Worm (Caenorhabditis elegans): Measurements from ENCODE around the gene B0222.1.

B0222.1 gene

DNA sequence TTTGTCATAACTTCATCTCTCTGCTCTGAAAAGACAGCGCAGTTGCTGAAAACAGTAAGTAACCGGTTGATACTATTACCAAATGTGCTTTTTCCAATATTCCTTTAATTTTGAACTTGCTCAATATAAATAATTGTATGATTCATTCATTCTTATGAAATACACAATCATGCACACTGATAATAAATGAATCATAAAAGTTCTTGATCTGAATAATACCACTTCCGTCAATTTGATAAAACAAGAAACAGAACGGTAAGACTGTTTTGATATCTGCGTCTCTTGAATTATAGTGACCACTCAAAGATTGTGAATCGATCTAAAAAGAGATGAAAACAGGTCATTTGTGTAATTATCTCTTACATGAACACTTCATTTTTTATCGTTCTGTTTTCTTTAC lies 7.7 kb upstream of the B0222.1 start, which contains the start of gene F21C10.4:
TSS of gene F21C10.4 (plus strand) at position 301 of the 400 bp plus-strand sequence.
- TF ChIP-seq tra-4 (tag; optimal IDR thresholded peaks at IDR 0.05): no peak
- TF ChIP-seq flt-1 (GFP tag; IDR thresholded peaks at IDR 0.05): no peak
- TF ChIP-seq hmg-4 (GFP tag; optimal IDR thresholded peaks at IDR 0.05): no peak
- TF ChIP-seq hmbx-1 (tag; optimal IDR thresholded peaks at IDR 0.05): no peak
- TF ChIP-seq B0310.2 (tag; optimal IDR thresholded peaks at IDR 0.05): no peak
- no peak for TF ChIP-seq scrt-1 (GFP tag; IDR thresholded peaks at IDR 0.05)
- no peak for TF ChIP-seq tbx-37 (GFP tag; conservative IDR thresholded peaks at IDR 0.05)
- no peak for TF ChIP-seq ceh-13 (GFP tag; optimal IDR thresholded peaks at IDR 0.05)
- no peak for TF ChIP-seq F13C5.2 (tag; optimal IDR thresholded peaks at IDR 0.05)
- TF ChIP-seq ceh-36 (tag; optimal IDR thresholded peaks at IDR 0.05): no peak
- no peak for TF ChIP-seq hnd-1 (tag; optimal IDR thresholded peaks at IDR 0.05)
- TF ChIP-seq aly-1 (tag; optimal IDR thresholded peaks at IDR 0.05): no peak
- no peak for TF ChIP-seq tbx-11 (GFP tag; IDR thresholded peaks at IDR 0.05)
- no peak for TF ChIP-seq pes-1 (GFP tag; IDR thresholded peaks at IDR 0.05)

- no peak for TF ChIP-seq aly-1 (tag; optimal IDR thresholded peaks at IDR 0.05)
- TF ChIP-seq tbx-37 (GFP tag; conservative IDR thresholded peaks at IDR 0.05): no peak
- TF ChIP-seq scrt-1 (GFP tag; IDR thresholded peaks at IDR 0.05): no peak
- no peak for TF ChIP-seq tra-4 (tag; optimal IDR thresholded peaks at IDR 0.05)
- no peak for TF ChIP-seq B0310.2 (tag; optimal IDR thresholded peaks at IDR 0.05)
- no peak for TF ChIP-seq ets-7 (tag; optimal IDR thresholded peaks at IDR 0.05)
- no peak for TF ChIP-seq ama-1 (optimal IDR thresholded peaks at IDR 0.05)
- no peak for TF ChIP-seq pes-1 (GFP tag; IDR thresholded peaks at IDR 0.05)
- TF ChIP-seq hmg-4 (GFP tag; optimal IDR thresholded peaks at IDR 0.05): no peak
- no peak for TF ChIP-seq sea-1 (GFP tag; conservative IDR thresholded peaks at IDR 0.05)
- TF ChIP-seq ceh-36 (tag; optimal IDR thresholded peaks at IDR 0.05): no peak
- TF ChIP-seq hnd-1 (tag; optimal IDR thresholded peaks at IDR 0.05): no peak
Observed at ce11 chrV:9127773-9128172, 6.3 kb upstream of the B0222.1 start, which contains the start of gene F21C10.3. F21C10.3 (plus strand) TSS chrV:9128073.

- no peak for TF ChIP-seq pes-1 (GFP tag; IDR thresholded peaks at IDR 0.05)
- no peak for TF ChIP-seq ceh-13 (GFP tag; optimal IDR thresholded peaks at IDR 0.05)
- TF ChIP-seq B0310.2 (tag; optimal IDR thresholded peaks at IDR 0.05): no peak
- no peak for TF ChIP-seq hmbx-1 (tag; optimal IDR thresholded peaks at IDR 0.05)
- TF ChIP-seq hmg-4 (GFP tag; optimal IDR thresholded peaks at IDR 0.05): no peak
- no peak for TF ChIP-seq tbx-11 (GFP tag; IDR thresholded peaks at IDR 0.05)
- no peak for TF ChIP-seq tbx-37 (GFP tag; conservative IDR thresholded peaks at IDR 0.05)
- no peak for TF ChIP-seq hnd-1 (tag; optimal IDR thresholded peaks at IDR 0.05)
- no peak for TF ChIP-seq scrt-1 (GFP tag; IDR thresholded peaks at IDR 0.05)
- TF ChIP-seq tra-4 (tag; optimal IDR thresholded peaks at IDR 0.05): no peak
- TF ChIP-seq aly-1 (tag; optimal IDR thresholded peaks at IDR 0.05): no peak
- no peak for TF ChIP-seq F13C5.2 (tag; optimal IDR thresholded peaks at IDR 0.05)
- TF ChIP-seq flt-1 (GFP tag; IDR thresholded peaks at IDR 0.05): no peak
- no peak for TF ChIP-seq ama-1 (optimal IDR thresholded peaks at IDR 0.05)
Observed at ce11 chrV:9128562-9128961, 5.5 kb upstream of the B0222.1 start.

DNA sequence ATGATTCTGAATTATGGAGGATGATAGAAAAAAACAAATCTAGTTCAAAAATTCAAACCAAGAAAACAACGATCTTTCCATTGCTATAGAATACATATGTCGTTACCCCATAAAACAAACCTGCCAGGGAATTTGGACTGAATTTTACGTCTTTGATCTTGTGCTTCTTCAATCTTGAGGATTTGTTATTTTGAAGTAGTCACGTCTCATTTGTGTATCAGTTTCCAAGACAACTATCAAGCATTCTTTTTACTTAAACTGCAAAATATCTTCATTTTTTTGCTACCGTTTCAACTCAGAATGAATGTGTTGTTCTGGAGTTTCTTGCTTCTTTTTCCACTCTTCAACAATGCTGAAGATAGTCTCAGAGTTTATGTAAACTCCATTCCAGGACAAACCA lies 3.3 kb upstream of the B0222.1 start, which contains the start of gene F21C10.19:
TSS of gene F21C10.19 (plus strand) at position 301 of the 400 bp plus-strand sequence.
- no peak for TF ChIP-seq tbx-11 (GFP tag; IDR thresholded peaks at IDR 0.05)
- no peak for TF ChIP-seq flt-1 (GFP tag; IDR thresholded peaks at IDR 0.05)

DNA sequence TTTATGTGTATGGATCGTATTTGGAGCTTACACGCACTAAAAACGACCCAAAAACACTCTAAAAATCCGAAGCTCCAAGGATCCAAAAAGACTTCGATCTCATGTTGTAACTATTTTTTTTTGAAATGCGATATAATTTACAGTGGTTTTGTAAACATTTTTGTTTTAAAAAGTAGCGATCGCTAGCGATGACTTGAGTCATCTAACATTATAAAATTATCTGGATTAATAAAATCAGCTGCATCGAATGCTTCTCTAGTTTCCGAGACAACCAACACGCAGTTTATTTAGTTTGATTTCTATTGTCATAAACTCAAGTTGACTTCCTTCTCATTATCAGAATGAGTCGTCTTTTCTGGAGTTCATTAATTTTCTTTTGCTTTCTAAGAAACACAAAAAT lies 2.0 kb upstream of the B0222.1 start, which contains the start of gene F21C10.1:
TSS of gene F21C10.1 (plus strand) at position 301 of the 400 bp plus-strand sequence.
- TF ChIP-seq flt-1 (GFP tag; IDR thresholded peaks at IDR 0.05) (no peak), aly-1 (tag; optimal IDR thresholded peaks at IDR 0.05) (no peak), hmg-4 (GFP tag; optimal IDR thresholded peaks at IDR 0.05) (no peak), pes-1 (GFP tag; IDR thresholded peaks at IDR 0.05) (no peak), sea-1 (GFP tag; conservative IDR thresholded peaks at IDR 0.05) (no peak), tbx-37 (GFP tag; conservative IDR thresholded peaks at IDR 0.05) (no peak), B0310.2 (tag; optimal IDR thresholded peaks at IDR 0.05) (no peak), scrt-1 (GFP tag; IDR thresholded peaks at IDR 0.05) (no peak), tra-4 (tag; optimal IDR thresholded peaks at IDR 0.05) (no peak), ceh-36 (tag; optimal IDR thresholded peaks at IDR 0.05) (no peak), hnd-1 (tag; optimal IDR thresholded peaks at IDR 0.05) (no peak), ceh-13 (GFP tag; optimal IDR thresholded peaks at IDR 0.05) (no peak), F13C5.2 (tag; optimal IDR thresholded peaks at IDR 0.05) (no peak), ama-1 (optimal IDR thresholded peaks at IDR 0.05) (no peak), ets-7 (tag; optimal IDR thresholded peaks at IDR 0.05) (no peak), tbx-11 (GFP tag; IDR thresholded peaks at IDR 0.05) (no peak)

DNA sequence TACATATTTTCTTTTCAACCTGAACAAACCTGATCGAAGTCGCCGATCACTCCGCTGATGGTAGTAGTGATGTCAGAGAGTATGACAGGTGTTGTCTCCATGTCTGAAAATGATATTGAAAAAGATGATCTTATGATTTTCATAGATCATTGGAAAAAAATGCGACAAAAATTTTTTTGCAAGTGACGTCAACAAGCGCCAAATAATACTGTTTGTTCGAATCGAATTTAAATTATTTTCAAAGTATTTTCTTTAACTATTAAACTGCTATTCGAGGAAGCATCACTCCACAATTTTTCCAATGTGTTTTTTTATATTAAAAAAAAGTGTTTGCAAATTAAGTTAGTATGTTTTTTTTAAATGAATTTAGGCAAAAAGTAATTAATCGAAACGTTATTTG lies 3.6 kb downstream of the B0222.1 start, which contains the start of gene pitr-2:
TSS of gene pitr-2 (minus strand) at position 101 of the 400 bp plus-strand sequence.
- TF ChIP-seq ama-1 (optimal IDR thresholded peaks at IDR 0.05) (no peak), hmg-4 (GFP tag; optimal IDR thresholded peaks at IDR 0.05) (no peak), tbx-37 (GFP tag; conservative IDR thresholded peaks at IDR 0.05) (no peak), flt-1 (GFP tag; IDR thresholded peaks at IDR 0.05) (no peak), aly-1 (tag; optimal IDR thresholded peaks at IDR 0.05) (no peak)

DNA sequence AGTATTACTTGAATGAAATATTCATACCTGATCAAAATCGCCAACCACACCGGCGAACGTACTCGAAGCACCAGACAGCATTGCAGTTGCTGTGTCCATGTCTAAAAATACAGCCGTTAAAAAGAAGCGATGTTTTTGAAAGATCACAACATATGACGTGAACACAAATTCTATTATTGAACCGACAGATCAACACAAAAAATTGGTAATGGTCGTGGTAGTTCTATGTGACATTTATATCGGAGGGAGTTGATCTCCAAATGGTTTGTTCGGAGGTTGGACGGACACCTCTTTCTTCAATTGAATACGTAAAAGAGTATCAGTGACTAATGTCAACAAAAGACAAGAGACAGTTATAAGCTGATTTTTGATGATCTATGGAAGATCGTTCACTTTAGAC lies 7.2 kb downstream of the B0222.1 start, which contains the start of gene pitr-3:
TSS of gene pitr-3 (minus strand) at position 101 of the 400 bp plus-strand sequence.
- TF ChIP-seq tbx-37 (GFP tag; conservative IDR thresholded peaks at IDR 0.05): no peak
- no peak for TF ChIP-seq ceh-13 (GFP tag; optimal IDR thresholded peaks at IDR 0.05)
- TF ChIP-seq F13C5.2 (tag; optimal IDR thresholded peaks at IDR 0.05): no peak
- TF ChIP-seq hnd-1 (tag; optimal IDR thresholded peaks at IDR 0.05): no peak
- TF ChIP-seq tra-4 (tag; optimal IDR thresholded peaks at IDR 0.05): no peak
- TF ChIP-seq sea-1 (GFP tag; conservative IDR thresholded peaks at IDR 0.05): no peak
- no peak for TF ChIP-seq tbx-11 (GFP tag; IDR thresholded peaks at IDR 0.05)
- TF ChIP-seq hmbx-1 (tag; optimal IDR thresholded peaks at IDR 0.05): no peak

ce11 chrV:9143896-9144295 lies 9.8 kb downstream of the B0222.1 start:
- TF ChIP-seq hmbx-1 (tag; optimal IDR thresholded peaks at IDR 0.05) (no peak), scrt-1 (GFP tag; IDR thresholded peaks at IDR 0.05) (no peak), flt-1 (GFP tag; IDR thresholded peaks at IDR 0.05) (no peak), hnd-1 (tag; optimal IDR thresholded peaks at IDR 0.05) (no peak), tra-4 (tag; optimal IDR thresholded peaks at IDR 0.05) (no peak), tbx-11 (GFP tag; IDR thresholded peaks at IDR 0.05) (no peak), aly-1 (tag; optimal IDR thresholded peaks at IDR 0.05) (no peak), sea-1 (GFP tag; conservative IDR thresholded peaks at IDR 0.05) (no peak), pes-1 (GFP tag; IDR thresholded peaks at IDR 0.05) (no peak), ets-7 (tag; optimal IDR thresholded peaks at IDR 0.05) (no peak), hmg-4 (GFP tag; optimal IDR thresholded peaks at IDR 0.05) (no peak), B0310.2 (tag; optimal IDR thresholded peaks at IDR 0.05) (no peak), F13C5.2 (tag; optimal IDR thresholded peaks at IDR 0.05) (no peak), ceh-36 (tag; optimal IDR thresholded peaks at IDR 0.05) (no peak), ceh-13 (GFP tag; optimal IDR thresholded peaks at IDR 0.05) (no peak), ama-1 (optimal IDR thresholded peaks at IDR 0.05) (no peak), tbx-37 (GFP tag; conservative IDR thresholded peaks at IDR 0.05) (no peak)
